Worm (Caenorhabditis elegans) whole organism, late embryonic: ENCODE data around the gene C56G2.5.

Source experiments
- hlh-30 ChIP-seq: sonication (generic microtip); optimal IDR thresholded peaks from 2 replicates; lab custom pipeline; 2017; ENCODE audit warnings: antibody characterized with exemption, missing genetic modification characterization, missing compliant biosample characterization; ENCODE audit not compliant: insufficient read depth
- nhr-11 ChIP-seq: fragments of 150-350 bp; optimal IDR thresholded peaks from 2 replicates; lab custom pipeline; 2014; ENCODE audit warnings: missing biosample characterization, missing genetic modification characterization
- nhr-232 ChIP-seq: sonication (generic microtip); optimal IDR thresholded peaks from 2 replicates; lab custom pipeline; 2016; ENCODE audit warnings: missing genetic modification characterization, missing compliant biosample characterization
- pag-3 ChIP-seq: sonication (generic microtip); optimal IDR thresholded peaks from 2 replicates; lab custom pipeline; 2016; ENCODE audit warnings: missing compliant biosample characterization, missing genetic modification characterization, borderline replicate concordance
- pat-9 ChIP-seq: fragments of 200-800 bp; sonication (Bioruptor generic); optimal IDR thresholded peaks from 2 replicates; lab custom pipeline; 2018; ENCODE audit warnings: mild to moderate bottlenecking, missing genetic modification characterization, moderate library complexity, missing compliant biosample characterization
- tbx-7 ChIP-seq: sonication (generic microtip); optimal IDR thresholded peaks from 2 replicates; lab custom pipeline; 2016; ENCODE audit warnings: missing genotype, missing genetic modification characterization, missing compliant biosample characterization

- TF ChIP-seq tbx-7 (tag; lab: Kevin White, UChicago) = no peak
- no peak for TF ChIP-seq hlh-30 (tag; lab: Kevin White, UChicago)
- no peak for TF ChIP-seq nhr-232 (tag; lab: Kevin White, UChicago)
- no peak for TF ChIP-seq pag-3 (tag; lab: Kevin White, UChicago)
- TF ChIP-seq nhr-11 (tag; lab: Kevin White, UChicago) = no peak
- TF ChIP-seq pat-9 (tag; lab: Kevin White, UChicago) = no peak
Measured at ce11 chrIII:6358704-6359103, 34.7 kb upstream of the C56G2.5 start.
